Worm (Caenorhabditis elegans) whole organism, L4 larva: ENCODE measurements around the gene sav-1.

Source experiments
- F10B5.3 ChIP-seq: sonication (generic microtip); optimal IDR thresholded peaks from 2 replicates; lab custom pipeline; 2016; ENCODE audit warnings: mild to moderate bottlenecking, missing genetic modification characterization, missing compliant biosample characterization
- F26F4.8 ChIP-seq: fragments of 200-800 bp; sonication (Bioruptor generic); conservative IDR thresholded peaks from 2 replicates; pipeline ENCODE4 v1.3.6; 2022; ENCODE audit warnings: missing genetic modification characterization, missing compliant biosample characterization
- F37D6.2 ChIP-seq: sonication (generic microtip); optimal IDR thresholded peaks from 2 replicates; lab custom pipeline; 2016; ENCODE audit warnings: mild to moderate bottlenecking, missing genetic modification characterization, missing compliant biosample characterization
- F44E2.7 ChIP-seq: fragments of 200-800 bp; sonication (Bioruptor generic); IDR thresholded peaks from 2 replicates; pipeline ENCODE4 v2.1.2; 2022; ENCODE audit warnings: missing genetic modification characterization, missing compliant biosample characterization
- Y5F2A.4 ChIP-seq: fragments of 200-800 bp; sonication (Bioruptor generic); optimal IDR thresholded peaks from 2 replicates; lab custom pipeline; 2018; ENCODE audit warnings: mild to moderate bottlenecking, missing genetic modification characterization, missing compliant biosample characterization
- Y75B8A.6 ChIP-seq: fragments of 200-800 bp; sonication (Bioruptor generic); IDR thresholded peaks from 2 replicates; pipeline ENCODE4 v1.3.6; 2022; ENCODE audit warnings: missing genetic modification reagents, missing genetic modification characterization, missing compliant biosample characterization
- ZK337.2 ChIP-seq: fragments of 200-800 bp; sonication (Bioruptor generic); IDR thresholded peaks from 2 replicates; pipeline ENCODE4 v1.3.6; 2022; ENCODE audit warnings: missing genetic modification reagents, missing genetic modification characterization, missing compliant biosample characterization
- aha-1 ChIP-seq: fragments of 150-350 bp; peaks from one replicate; lab custom pipeline; 2014; ENCODE audit warnings: missing biosample characterization, missing genetic modification characterization
- aly-2 ChIP-seq: sonication (generic microtip); optimal IDR thresholded peaks from 2 replicates; lab custom pipeline; 2018; ENCODE audit warnings: missing biosample characterization, missing genetic modification characterization
- arid-1 ChIP-seq: fragments of 200-800 bp; sonication (Bioruptor generic); conservative IDR thresholded peaks from 2 replicates; pipeline ENCODE4 v1.3.6; 2022; ENCODE audit warnings: missing genetic modification reagents, missing genetic modification characterization, missing compliant biosample characterization
- attf-4 ChIP-seq: sonication (generic microtip); optimal IDR thresholded peaks from 3 replicates; lab custom pipeline; 2017; ENCODE audit warnings: missing biosample characterization, missing genetic modification characterization
- ceh-20 ChIP-seq: fragments of 200-800 bp; sonication (Bioruptor generic); IDR thresholded peaks from 2 replicates; pipeline ENCODE4 v1.3.6; 2022; ENCODE audit warnings: missing genetic modification reagents, missing genetic modification characterization, missing compliant biosample characterization
- ceh-44 ChIP-seq: fragments of 200-800 bp; sonication (Bioruptor generic); IDR thresholded peaks from 2 replicates; pipeline ENCODE4 v1.3.6; 2022; ENCODE audit warnings: missing genetic modification reagents, missing genetic modification characterization, missing compliant biosample characterization
- daf-16 ChIP-seq, 3 experiments: sonication (generic microtip); optimal IDR thresholded peaks; 2 replicates each; lab custom pipeline; 2016 to 2017; ENCODE audit warnings: missing genetic modification characterization in 3 of 3, missing genetic modification reagents in 3 of 3, mild to moderate bottlenecking in 2 of 3, missing compliant biosample characterization in 2 of 3, missing biosample characterization in 1 of 3, moderate library complexity in 1 of 3
- daf-19 ChIP-seq: fragments of 200-800 bp; sonication (Bioruptor generic); conservative IDR thresholded peaks from 2 replicates; pipeline ENCODE4 v1.3.6; 2022; ENCODE audit warnings: missing genetic modification characterization, missing compliant biosample characterization
- dmd-6 ChIP-seq: fragments of 200-800 bp; sonication (Bioruptor generic); IDR thresholded peaks from 2 replicates; pipeline ENCODE4 v1.3.6; 2022; ENCODE audit warnings: missing genetic modification reagents, missing genetic modification characterization, missing compliant biosample characterization
- dmd-8 ChIP-seq: fragments of 200-800 bp; sonication (Bioruptor generic); IDR thresholded peaks from 2 replicates; pipeline ENCODE4 v1.3.6; 2022; ENCODE audit warnings: missing genetic modification characterization, missing compliant biosample characterization
- dve-1 ChIP-seq: sonication (generic microtip); optimal IDR thresholded peaks from 2 replicates; lab custom pipeline; 2017; ENCODE audit warnings: antibody characterized with exemption, mild to moderate bottlenecking, missing genetic modification characterization, missing compliant biosample characterization; ENCODE audit not compliant: insufficient read depth
- egl-27 ChIP-seq: sonication (generic microtip); optimal IDR thresholded peaks from 3 replicates; lab custom pipeline; 2017; ENCODE audit warnings: missing biosample characterization, missing genetic modification reagents, missing genetic modification characterization
- egl-43 ChIP-seq: fragments of 200-800 bp; sonication (Bioruptor generic); IDR thresholded peaks from 2 replicates; pipeline ENCODE4 v1.3.6; 2022; ENCODE audit warnings: missing genetic modification reagents, missing genetic modification characterization, missing compliant biosample characterization
- hlh-11 ChIP-seq: fragments of 200-800 bp; sonication (Bioruptor generic); optimal IDR thresholded peaks from 2 replicates; lab custom pipeline; 2018; ENCODE audit warnings: mild to moderate bottlenecking, missing genetic modification characterization, missing compliant biosample characterization
- hlh-30 ChIP-seq: sonication (generic microtip); optimal IDR thresholded peaks from 2 replicates; lab custom pipeline; 2017; ENCODE audit warnings: antibody characterized with exemption, mild to moderate bottlenecking, missing genetic modification characterization, missing compliant biosample characterization; ENCODE audit not compliant: insufficient read depth
- hmg-1.1 ChIP-seq: fragments of 200-800 bp; sonication (Bioruptor generic); IDR thresholded peaks from 2 replicates; pipeline ENCODE4 v1.3.6; 2022; ENCODE audit warnings: missing genetic modification reagents, missing genetic modification characterization, missing compliant biosample characterization
- jun-1 ChIP-seq: fragments of 150-350 bp; optimal IDR thresholded peaks from 2 replicates; lab custom pipeline; 2014; ENCODE audit warnings: missing biosample characterization, missing genetic modification reagents, missing genetic modification characterization
- lin-38 ChIP-seq: fragments of 200-800 bp; sonication (Bioruptor generic); IDR thresholded peaks from 2 replicates; pipeline ENCODE4 v1.3.6; 2022; ENCODE audit warnings: missing genetic modification reagents, missing genetic modification characterization, missing compliant biosample characterization
- lsy-2 ChIP-seq, 2 experiments: fragments of 150-350 bp in 1 of 2; sonication (generic microtip) in 1 of 2; optimal IDR thresholded peaks; 2 replicates each; lab custom pipeline; 2014 to 2017; ENCODE audit warnings: missing biosample characterization in 2 of 2, missing genetic modification characterization in 2 of 2
- mdt-29 ChIP-seq: fragments of 200-800 bp; sonication (Bioruptor generic); IDR thresholded peaks from 2 replicates; pipeline ENCODE4 v1.3.6; 2022; ENCODE audit warnings: missing genetic modification reagents, missing genetic modification characterization, missing compliant biosample characterization
- mxl-3 ChIP-seq: fragments of 200-800 bp; sonication (Bioruptor generic); optimal IDR thresholded peaks from 2 replicates; lab custom pipeline; 2018; ENCODE audit warnings: mild to moderate bottlenecking, missing genetic modification characterization, missing compliant biosample characterization
- nhr-11 ChIP-seq: fragments of 150-350 bp; optimal IDR thresholded peaks from 2 replicates; lab custom pipeline; 2014; ENCODE audit warnings: missing biosample characterization, missing genetic modification characterization
- nhr-237 ChIP-seq: sonication (generic microtip); optimal IDR thresholded peaks from 2 replicates; lab custom pipeline; 2017; ENCODE audit warnings: missing biosample characterization, missing genetic modification characterization
- nhr-28 ChIP-seq: fragments of 150-350 bp; optimal IDR thresholded peaks from 2 replicates; lab custom pipeline; 2014; ENCODE audit warnings: missing biosample characterization, missing genetic modification characterization
- nhr-6 ChIP-seq: fragments of 150-350 bp; optimal IDR thresholded peaks from 2 replicates; lab custom pipeline; 2014; ENCODE audit warnings: missing biosample characterization, missing genetic modification characterization
- nhr-77 ChIP-seq: fragments of 150-350 bp; optimal IDR thresholded peaks from 2 replicates; lab custom pipeline; 2014; ENCODE audit warnings: missing biosample characterization, missing genetic modification characterization
- php-3 ChIP-seq: fragments of 200-800 bp; sonication (Bioruptor generic); IDR thresholded peaks from 2 replicates; pipeline ENCODE4 v1.3.6; 2022; ENCODE audit warnings: missing genetic modification reagents, missing genetic modification characterization, missing compliant biosample characterization
- pqm-1 ChIP-seq: sonication (generic microtip); optimal IDR thresholded peaks from 2 replicates; lab custom pipeline; 2017; ENCODE audit warnings: missing biosample characterization, missing genetic modification characterization
- rbr-2 ChIP-seq: sonication (generic microtip); optimal IDR thresholded peaks from 2 replicates; lab custom pipeline; 2016; ENCODE audit warnings: missing genotype, missing genetic modification characterization, missing compliant biosample characterization
- snpc-4 ChIP-seq: fragments of 150-350 bp; optimal IDR thresholded peaks from 2 replicates; lab custom pipeline; 2014; ENCODE audit warnings: missing biosample characterization, missing genetic modification characterization
- spr-1 ChIP-seq: sonication (generic microtip); optimal IDR thresholded peaks from 2 replicates; lab custom pipeline; 2016; ENCODE audit warnings: mild to moderate bottlenecking, missing genetic modification characterization, missing compliant biosample characterization
- spr-3 ChIP-seq: fragments of 200-800 bp; sonication (Bioruptor generic); optimal IDR thresholded peaks from 2 replicates; lab custom pipeline; 2018; ENCODE audit warnings: mild to moderate bottlenecking, missing genetic modification characterization, missing compliant biosample characterization
- tra-1 ChIP-seq: fragments of 200-800 bp; sonication (Bioruptor generic); IDR thresholded peaks from 2 replicates; pipeline ENCODE4 v1.3.6; 2022; ENCODE audit warnings: missing genetic modification reagents, missing genetic modification characterization, missing compliant biosample characterization
- unc-130 ChIP-seq: sonication (generic microtip); optimal IDR thresholded peaks from 2 replicates; lab custom pipeline; 2016; ENCODE audit warnings: missing genetic modification reagents, missing genetic modification characterization, missing compliant biosample characterization
- unc-39 ChIP-seq: sonication (generic microtip); optimal IDR thresholded peaks from 2 replicates; lab custom pipeline; 2017; ENCODE audit warnings: missing biosample characterization, missing genetic modification characterization
- unc-62 ChIP-seq, 3 experiments: fragments of 150-350 bp in 1 of 3; sonication (generic microtip); optimal IDR thresholded peaks in 2 of 3; peaks in 1 of 3; 1 replicate in 1 of 3; 2 replicates in 2 of 3; lab custom pipeline; 2014 to 2017; ENCODE audit warnings: missing biosample characterization in 3 of 3, missing genetic modification characterization in 3 of 3, missing genetic modification reagents in 3 of 3, missing genotype in 1 of 3
- vab-7 ChIP-seq: fragments of 200-800 bp; sonication (Bioruptor generic); IDR thresholded peaks from 2 replicates; pipeline ENCODE4 v1.3.6; 2022; ENCODE audit warnings: missing genetic modification reagents, missing genetic modification characterization, missing compliant biosample characterization
- zag-1 ChIP-seq: fragments of 150-350 bp; optimal IDR thresholded peaks from 2 replicates; lab custom pipeline; 2014; ENCODE audit warnings: missing biosample characterization, missing genetic modification characterization
- zfp-2 ChIP-seq: sonication (generic microtip); optimal IDR thresholded peaks from 2 replicates; lab custom pipeline; 2016; ENCODE audit warnings: mild to moderate bottlenecking, missing genetic modification characterization, missing compliant biosample characterization
- zip-11 ChIP-seq: fragments of 200-800 bp; sonication (Bioruptor generic); IDR thresholded peaks from 2 replicates; pipeline ENCODE4 v1.3.6; 2022; ENCODE audit warnings: missing genetic modification characterization, missing compliant biosample characterization

Gene sav-1

ce11 chrX:2320539-2320938 lies 33.5 kb upstream of the sav-1 start:
- TF ChIP-seq aly-2 (no peak), unc-62 (GFP tag; optimal IDR thresholded peaks at IDR 0.05 in 1 of 2; lab: Kevin White, UChicago) (peak in 1 of 2 experiments; percentile 16), unc-62 (tag; optimal IDR thresholded peaks at IDR 0.05; lab: Kevin White, UChicago) (no peak), nhr-77 (tag; lab: Kevin White, UChicago) (peak; percentile 12), Y75B8A.6 (no peak), daf-16 (GFP tag; optimal IDR thresholded peaks at IDR 0.05; lab: Kevin White, UChicago) (no peak), daf-16 (tag; optimal IDR thresholded peaks at IDR 0.05; lab: Kevin White, UChicago) (peak; percentile 97), jun-1 (tag; lab: Kevin White, UChicago) (no peak), dmd-8 (GFP tag; lab: Robert Waterston, UW) (no peak), tra-1 (GFP tag; lab: Robert Waterston, UW) (no peak), ZK337.2 (no peak), hmg-1.1 (GFP tag; lab: Robert Waterston, UW) (no peak), arid-1 (no peak), attf-4 (no peak), spr-3 (GFP tag; lab: Kevin White, UChicago) (no peak), dmd-6 (GFP tag; lab: Robert Waterston, UW) (no peak; the same call in 1 of the 2 replicates), Y5F2A.4 (GFP tag; lab: Kevin White, UChicago) (no peak), dve-1 (tag; lab: Kevin White, UChicago) (peak; percentile 82), nhr-28 (peak; percentile 73), pqm-1 (tag; lab: Kevin White, UChicago) (peak; percentile 86), hlh-11 (tag; lab: Kevin White, UChicago) (peak; percentile 24), rbr-2 (tag; lab: Kevin White, UChicago) (no peak), egl-27 (tag; lab: Kevin White, UChicago) (no peak), ceh-20 (GFP tag; lab: Robert Waterston, UW) (no peak)

- TF ChIP-seq php-3 (GFP tag; lab: Robert Waterston, UW): no peak
- TF ChIP-seq daf-19 (GFP tag; lab: Robert Waterston, UW): no peak
- TF ChIP-seq tra-1 (GFP tag; lab: Robert Waterston, UW): no peak
- TF ChIP-seq ceh-44 (GFP tag; lab: Robert Waterston, UW): no peak
- TF ChIP-seq egl-43 (GFP tag; lab: Robert Waterston, UW): no peak
- no peak for TF ChIP-seq dve-1 (tag; lab: Kevin White, UChicago)
- TF ChIP-seq mxl-3 (GFP tag; lab: Kevin White, UChicago): no peak
- no peak for TF ChIP-seq lin-38 (GFP tag; lab: Robert Waterston, UW)
- TF ChIP-seq zag-1: no peak
- no peak for TF ChIP-seq jun-1 (tag; lab: Kevin White, UChicago)
- TF ChIP-seq Y75B8A.6: no peak
- TF ChIP-seq spr-3 (GFP tag; lab: Kevin White, UChicago): no peak
- no peak for TF ChIP-seq pqm-1 (tag; lab: Kevin White, UChicago)
- TF ChIP-seq zip-11: no peak
- no peak for TF ChIP-seq unc-130 (GFP tag; lab: Kevin White, UChicago)
- TF ChIP-seq F26F4.8 (GFP tag; lab: Robert Waterston, UW): no peak
- no peak for TF ChIP-seq mdt-29 (GFP tag; lab: Robert Waterston, UW)
- no peak for TF ChIP-seq nhr-6
These were observed 32.2 kb upstream of the sav-1 start, which contains the start of gene aakg-4 for ce11 chrX:2319238-2319637. aakg-4 (minus strand) TSS chrX:2319338.

ce11 chrX:2317480-2317879 lies 30.5 kb upstream of the sav-1 start:
- TF ChIP-seq pqm-1 (tag; lab: Kevin White, UChicago) (no peak), vab-7 (GFP tag; lab: Robert Waterston, UW) (no peak), zag-1 (no peak), jun-1 (tag; lab: Kevin White, UChicago) (no peak), nhr-11 (no peak), hlh-11 (tag; lab: Kevin White, UChicago) (no peak), aha-1 (tag; lab: Kevin White, UChicago) (peak; percentile 34), dve-1 (tag; lab: Kevin White, UChicago) (peak; percentile 8), rbr-2 (tag; lab: Kevin White, UChicago) (no peak), nhr-77 (tag; lab: Kevin White, UChicago) (peak; percentile 30), snpc-4 (tag; lab: Kevin White, UChicago) (no peak), F10B5.3 (tag; lab: Kevin White, UChicago) (no peak), zfp-2 (tag; lab: Kevin White, UChicago) (no peak), egl-43 (GFP tag; lab: Robert Waterston, UW) (no peak), hlh-30 (tag; lab: Kevin White, UChicago) (peak; percentile 53), F44E2.7 (GFP tag; lab: Robert Waterston, UW) (no peak), nhr-237 (tag; lab: Kevin White, UChicago) (no peak), spr-1 (no peak), lsy-2 (tag; optimal IDR thresholded peaks at IDR 0.05; lab: Kevin White, UChicago) (no peak), F37D6.2 (no peak), unc-39 (tag; lab: Kevin White, UChicago) (no peak)
